Worm (Caenorhabditis elegans): ENCODE results near the gene T04G9.4.

The T04G9.4 gene

ce11 chrX:806515-806914 is 34.2 kb downstream of the T04G9.4 start (continued):
- TF ChIP-seq cey-2 (tag; optimal IDR thresholded peaks at IDR 0.05; ENCODE audit: borderline replicate concordance, insufficient read depth) (peak; percentile 72), ces-1 (GFP tag; optimal IDR thresholded peaks at IDR 0.05) (peak; percentile 95), lin-13 (GFP tag; optimal IDR thresholded peaks at IDR 0.05) (peak; percentile 96), lin-1 (GFP tag; IDR thresholded peaks at IDR 0.05) (peak; percentile 95), mep-1 (tag; optimal IDR thresholded peaks at IDR 0.05) (peak; percentile 100), lin-38 (GFP tag; IDR thresholded peaks at IDR 0.05) (peak; percentile 90), dmd-9 (GFP tag; IDR thresholded peaks at IDR 0.05) (peak; percentile 88), madf-5 (GFP tag; IDR thresholded peaks at IDR 0.05) (peak; percentile 62 to 94; a peak in 2 of 4 replicates), ztf-11 (tag; optimal IDR thresholded peaks at IDR 0.05) (peak; percentile 82), hlh-11 (tag; optimal IDR thresholded peaks at IDR 0.05) (peak; percentile 97), madf-9 (GFP tag; conservative IDR thresholded peaks at IDR 0.05) (peak; percentile 96), mdl-1 (tag; optimal IDR thresholded peaks at IDR 0.05) (peak; percentile 88 to 93), dmd-8 (GFP tag; IDR thresholded peaks at IDR 0.05) (0 out of 2 replicates have a peak, but pooled peaks have one; percentile 29), nhr-25 (tag; optimal IDR thresholded peaks at IDR 0.05; ENCODE audit: borderline replicate concordance, insufficient read depth) (peak; percentile 91), arid-1 (GFP tag; conservative IDR thresholded peaks at IDR 0.05) (peak; percentile 92), ZK546.5 (tag; optimal IDR thresholded peaks at IDR 0.05) (peak; percentile 17 to 62), snpc-1.2 (GFP tag; IDR thresholded peaks at IDR 0.05) (peak; percentile 60; the same call in 1 of the 2 replicates), pqm-1 (tag; optimal IDR thresholded peaks at IDR 0.05) (peak; percentile 69), ctbp-1 (GFP tag; IDR thresholded peaks at IDR 0.05) (peak; percentile 96), ceh-20 (GFP tag; IDR thresholded peaks at IDR 0.05) (peak; percentile 98)

- TF ChIP-seq zfp-3 (GFP tag; conservative IDR thresholded peaks at IDR 0.05) (no peak), lir-3 (tag; optimal IDR thresholded peaks at IDR 0.05) (no peak), mxl-3 (GFP tag; optimal IDR thresholded peaks at IDR 0.05) (no peak), ctbp-1 (GFP tag; IDR thresholded peaks at IDR 0.05) (no peak), set-16 (GFP tag; IDR thresholded peaks at IDR 0.05) (no peak), jun-1 (tag; optimal IDR thresholded peaks at IDR 0.05) (no peak), duxl-1 (tag; optimal IDR thresholded peaks at IDR 0.05; ENCODE audit: poor library complexity) (no peak), nhr-42 (GFP tag; IDR thresholded peaks at IDR 0.05) (no peak), nhr-28 (tag; optimal IDR thresholded peaks at IDR 0.05) (no peak), aly-2 (tag; optimal IDR thresholded peaks at IDR 0.05) (no peak), nhr-76 (tag; optimal IDR thresholded peaks at IDR 0.05) (no peak), nhr-25 (tag; optimal IDR thresholded peaks at IDR 0.05; ENCODE audit: borderline replicate concordance, insufficient read depth) (no peak), attf-4 (tag; optimal IDR thresholded peaks at IDR 0.05) (no peak), aha-1 (tag) (no peak), nhr-237 (tag; optimal IDR thresholded peaks at IDR 0.05) (no peak)
These were observed 38.4 kb downstream of the T04G9.4 start, which contains the start of gene F25E2.2 for ce11 chrX:810694-811093. TSS of gene F25E2.2 (minus strand) at chrX:810794.

- TF ChIP-seq hlh-30 (tag; optimal IDR thresholded peaks at IDR 0.05; ENCODE audit: insufficient read depth) (peak; percentile 10), tra-1 (GFP tag; IDR thresholded peaks at IDR 0.05) (no peak), daf-16 (GFP tag; optimal IDR thresholded peaks at IDR 0.05) (peak in 1 of 2 experiments; percentile 38), daf-16 (tag; optimal IDR thresholded peaks at IDR 0.05) (peak; percentile 30), dmd-6 (GFP tag; IDR thresholded peaks at IDR 0.05) (peak; percentile 21; the same call in 1 of the 2 replicates), hlh-11 (tag; optimal IDR thresholded peaks at IDR 0.05) (peak; percentile 2), nhr-28 (tag; optimal IDR thresholded peaks at IDR 0.05) (peak; percentile 3), daf-12 (tag; optimal IDR thresholded peaks at IDR 0.05) (no peak), fkh-10 (GFP tag; optimal IDR thresholded peaks at IDR 0.05) (no peak), mes-2 (tag; optimal IDR thresholded peaks at IDR 0.05; ENCODE audit: poor library complexity, severe bottlenecking) (peak; percentile 6), nhr-48 (tag; optimal IDR thresholded peaks at IDR 0.05) (no peak)
These were observed 40.0 kb downstream of the T04G9.4 start for ce11 chrX:812264-812663.
